Fruit fly (Drosophila melanogaster) whole organism, embryonic: ENCODE data around the gene Surf1.

Experiments
- B-H1 ChIP-seq: fragments of 200-800 bp; sonication (Bioruptor generic); IDR thresholded peaks from 3 replicates; pipeline ENCODE4 v1.3.6; 2022; ENCODE audit warnings: missing biosample characterization, missing genetic modification characterization
- Blimp-1 ChIP-seq: fragments of 200-800 bp; sonication (Bioruptor generic); optimal IDR thresholded peaks from 3 replicates; lab custom pipeline; 2018; ENCODE audit warnings: missing biosample characterization, missing genetic modification characterization, mild to moderate bottlenecking, moderate library complexity, missing genetic modification reagents
- C15 ChIP-seq: fragments of 200-800 bp; sonication (Bioruptor generic); IDR thresholded peaks from 3 replicates; pipeline ENCODE4 v1.3.6; 2022; ENCODE audit warnings: missing biosample characterization, missing genetic modification characterization
- CG10274 ChIP-seq: fragments of 200-800 bp; sonication (Bioruptor generic); optimal IDR thresholded peaks from 3 replicates; lab custom pipeline; 2017; ENCODE audit warnings: missing biosample characterization, mild to moderate bottlenecking, missing genetic modification characterization
- CG11247 ChIP-seq: fragments of 200-800 bp; sonication (Bioruptor generic); IDR thresholded peaks from 2 replicates; pipeline ENCODE4 v1.3.6; 2022; ENCODE audit warnings: missing biosample characterization, missing genetic modification characterization
- CG11456 ChIP-seq: fragments of 200-800 bp; sonication (Bioruptor generic); IDR thresholded peaks from 3 replicates; pipeline ENCODE4 v1.3.6; 2022; ENCODE audit warnings: missing biosample characterization, missing genetic modification characterization
- CG12071 ChIP-seq: fragments of 200-800 bp; sonication (Bioruptor generic); optimal IDR thresholded peaks from 3 replicates; lab custom pipeline; 2018; ENCODE audit warnings: missing biosample characterization, mild to moderate bottlenecking, missing genetic modification characterization
- CG12155 ChIP-seq: fragments of 200-800 bp; sonication (Bioruptor generic); optimal IDR thresholded peaks from 3 replicates; lab custom pipeline; 2016; ENCODE audit warnings: missing biosample characterization, missing genetic modification characterization
- CG1233 ChIP-seq: fragments of 200-800 bp; sonication (Bioruptor generic); optimal IDR thresholded peaks from 4 replicates; lab custom pipeline; 2018; ENCODE audit warnings: missing biosample characterization, mild to moderate bottlenecking, missing genetic modification characterization
- CG15514 ChIP-seq: fragments of 200-800 bp; sonication (Bioruptor generic); optimal IDR thresholded peaks from 3 replicates; lab custom pipeline; 2017; ENCODE audit warnings: missing biosample characterization, missing genetic modification characterization, mild to moderate bottlenecking, moderate library complexity, missing genetic modification reagents
- CG15601 ChIP-seq: fragments of 200-800 bp; sonication (Bioruptor generic); optimal IDR thresholded peaks from 3 replicates; lab custom pipeline; 2019; ENCODE audit warnings: missing biosample characterization, mild to moderate bottlenecking, missing genetic modification characterization, moderate library complexity
- CG16779 ChIP-seq: fragments of 200-800 bp; sonication (Bioruptor generic); IDR thresholded peaks from 2 replicates; pipeline ENCODE4 v1.3.6; 2022; ENCODE audit warnings: missing biosample characterization, missing genetic modification characterization
- CG1832 ChIP-seq: fragments of 200-800 bp; sonication (Bioruptor generic); optimal IDR thresholded peaks from 2 replicates; lab custom pipeline; 2017; ENCODE audit warnings: missing biosample characterization, mild to moderate bottlenecking, missing genetic modification characterization, inconsistent platforms
- CG30020 ChIP-seq: fragments of 200-800 bp; optimal IDR thresholded peaks from 2 replicates; lab custom pipeline; 2019; ENCODE audit warnings: missing biosample characterization, mild to moderate bottlenecking, missing genetic modification characterization, moderate library complexity
- CG30431 ChIP-seq: fragments of 200-800 bp; sonication (Bioruptor generic); optimal IDR thresholded peaks from 2 replicates; lab custom pipeline; 2017; ENCODE audit warnings: missing biosample characterization, missing genetic modification characterization
- CG3065 ChIP-seq: fragments of 200-800 bp; sonication (Bioruptor generic); optimal IDR thresholded peaks from 2 replicates; lab custom pipeline; 2016; ENCODE audit warnings: missing biosample characterization, missing genetic modification characterization
- CG32767 ChIP-seq: fragments of 200-800 bp; sonication (Bioruptor generic); IDR thresholded peaks from 2 replicates; pipeline ENCODE4 v1.3.6; 2022; ENCODE audit warnings: missing biosample characterization, missing genetic modification characterization
- CG3847 ChIP-seq: fragments of 200-800 bp; sonication (Bioruptor generic); IDR thresholded peaks from 2 replicates; pipeline ENCODE4 v1.3.6; 2022; ENCODE audit warnings: missing biosample characterization, missing genetic modification characterization
- CG6254 ChIP-seq: fragments of 200-800 bp; sonication (Bioruptor generic); optimal IDR thresholded peaks from 3 replicates; lab custom pipeline; 2017; ENCODE audit warnings: mild to moderate bottlenecking, missing biosample characterization, missing genetic modification reagents, missing genetic modification characterization
- CG6689 ChIP-seq: fragments of 200-800 bp; sonication (Bioruptor generic); IDR thresholded peaks from 2 replicates; pipeline ENCODE4 v1.3.6; 2022; ENCODE audit warnings: missing biosample characterization, missing genetic modification characterization
- CG9797 ChIP-seq: fragments of 200-800 bp; sonication (Bioruptor generic); optimal IDR thresholded peaks from 3 replicates; lab custom pipeline; 2018; ENCODE audit warnings: missing biosample characterization, mild to moderate bottlenecking, missing genetic modification characterization
- Deaf1 ChIP-seq: fragments of 200-800 bp; optimal IDR thresholded peaks from 3 replicates; lab custom pipeline; 2019; ENCODE audit warnings: missing biosample characterization, mild to moderate bottlenecking, missing genetic modification characterization, moderate library complexity
- Doc3 ChIP-seq: fragments of 200-800 bp; sonication (Bioruptor generic); IDR thresholded peaks from 3 replicates; pipeline ENCODE4 v1.3.6; 2022; ENCODE audit warnings: missing biosample characterization, missing genetic modification characterization; ENCODE audit not compliant: partially characterized antibody
- Gug ChIP-seq: fragments of 200-800 bp; sonication (Bioruptor generic); IDR thresholded peaks from 4 replicates; pipeline ENCODE4 v1.3.6; 2022; ENCODE audit warnings: missing biosample characterization, missing genetic modification characterization
- HLH3B ChIP-seq: fragments of 200-800 bp; sonication (Bioruptor generic); IDR thresholded peaks from 2 replicates; pipeline ENCODE4 v1.3.6; 2022; ENCODE audit warnings: missing biosample characterization, missing genetic modification characterization
- Hmx ChIP-seq: fragments of 200-800 bp; sonication (Bioruptor generic); optimal IDR thresholded peaks from 2 replicates; lab custom pipeline; 2016; ENCODE audit warnings: missing biosample characterization, missing genetic modification characterization
- Hr39 ChIP-seq: fragments of >200 bp; optimal IDR thresholded peaks from 2 replicates; lab custom pipeline; 2017
- Hr78 ChIP-seq, 2 experiments: fragments of 200-800 bp in 1 of 2; fragments of >200 bp in 1 of 2; sonication (Bioruptor generic) in 1 of 2; optimal IDR thresholded peaks; 2 replicates each; lab custom pipeline; 2017 to 2019; ENCODE audit warnings: missing biosample characterization in 2 of 2, missing genetic modification characterization in 2 of 2, mild to moderate bottlenecking in 1 of 2, moderate library complexity in 1 of 2
- Max ChIP-seq: fragments of 200-800 bp; sonication (Bioruptor generic); optimal IDR thresholded peaks from 2 replicates; lab custom pipeline; 2016; ENCODE audit warnings: missing biosample characterization, mild to moderate bottlenecking, missing genetic modification characterization
- Myb ChIP-seq: fragments of 200-800 bp; sonication (Bioruptor generic); optimal IDR thresholded peaks from 2 replicates; lab custom pipeline; 2016; ENCODE audit warnings: missing biosample characterization, missing genetic modification characterization
- NFAT ChIP-seq: fragments of 200-800 bp; sonication (Bioruptor generic); IDR thresholded peaks from 2 replicates; pipeline ENCODE4 v1.3.6; 2022; ENCODE audit warnings: missing biosample characterization, missing genetic modification characterization
- Nf-YA ChIP-seq: fragments of 200-800 bp; sonication (Bioruptor generic); IDR thresholded peaks from 2 replicates; pipeline ENCODE4 v1.3.6; 2022; ENCODE audit warnings: missing biosample characterization, missing genetic modification characterization
- Ptx1 ChIP-seq: fragments of 200-800 bp; sonication (Bioruptor generic); IDR thresholded peaks from 2 replicates; pipeline ENCODE4 v1.3.6; 2022; ENCODE audit warnings: missing biosample characterization, missing genetic modification characterization
- Trl ChIP-seq, 3 experiments: fragments of >200 bp in 2 of 3; fragments of 200-800 bp in 1 of 3; sonication (Bioruptor generic) in 1 of 3; optimal IDR thresholded peaks; 2 replicates in 1 of 3; 3 replicates in 2 of 3; lab custom pipeline; 2016 to 2017; ENCODE audit warnings: missing biosample characterization in 1 of 3, missing genetic modification characterization in 1 of 3
- ase ChIP-seq: fragments of 200-800 bp; sonication (Bioruptor generic); IDR thresholded peaks from 3 replicates; pipeline ENCODE4 v1.3.6; 2022; ENCODE audit warnings: missing biosample characterization, missing genetic modification characterization
- crc ChIP-seq: fragments of 200-800 bp; sonication (Bioruptor generic); optimal IDR thresholded peaks from 2 replicates; lab custom pipeline; 2016; ENCODE audit warnings: missing biosample characterization, missing genetic modification characterization
- dati ChIP-seq: fragments of 200-800 bp; sonication (Bioruptor generic); IDR thresholded peaks from 2 replicates; pipeline ENCODE4 v1.3.6; 2022; ENCODE audit warnings: missing biosample characterization, missing genetic modification characterization
- fu2 ChIP-seq: fragments of 200-800 bp; sonication (Bioruptor generic); optimal IDR thresholded peaks from 2 replicates; lab custom pipeline; 2016; ENCODE audit warnings: missing biosample characterization, missing genetic modification characterization
- h ChIP-seq: fragments of >200 bp; optimal IDR thresholded peaks from 2 replicates; lab custom pipeline; 2017
- her ChIP-seq: fragments of 200-800 bp; sonication (Bioruptor generic); optimal IDR thresholded peaks from 2 replicates; lab custom pipeline; 2016; ENCODE audit warnings: missing biosample characterization, missing genetic modification characterization
- lov ChIP-seq, 2 experiments: fragments of 200-800 bp in 1 of 2; fragments of >200 bp in 1 of 2; sonication (Bioruptor generic) in 1 of 2; IDR thresholded peaks in 1 of 2; optimal IDR thresholded peaks in 1 of 2; 2 replicates in 1 of 2; 3 replicates in 1 of 2; pipeline versions ENCODE4 v1.3.6 to Lab custom; 2017 to 2022; ENCODE audit warnings: missing biosample characterization in 1 of 2, missing genetic modification characterization in 1 of 2
- prd ChIP-seq, 3 experiments: fragments of >200 bp in 2 of 3; fragments of 200-800 bp in 1 of 3; sonication (Bioruptor generic) in 1 of 3; optimal IDR thresholded peaks in 2 of 3; IDR thresholded peaks in 1 of 3; 2 replicates in 2 of 3; 3 replicates in 1 of 3; pipeline versions ENCODE4 v1.3.6 to Lab custom; 2017 to 2022; ENCODE audit warnings: missing biosample characterization in 1 of 3, missing genetic modification characterization in 1 of 3
- ranshi ChIP-seq: fragments of 200-800 bp; sonication (Bioruptor generic); IDR thresholded peaks from 2 replicates; pipeline ENCODE4 v1.3.6; 2022; ENCODE audit warnings: missing biosample characterization, missing genetic modification characterization
- seq ChIP-seq: fragments of 200-800 bp; sonication (Bioruptor generic); IDR thresholded peaks from 2 replicates; pipeline ENCODE4 v1.3.6; 2022; ENCODE audit warnings: missing biosample characterization, missing genetic modification characterization
- sim ChIP-seq: fragments of 200-800 bp; sonication (Bioruptor generic); IDR thresholded peaks from 2 replicates; pipeline ENCODE4 v1.3.6; 2022; ENCODE audit warnings: missing biosample characterization, missing genetic modification characterization
- sisA ChIP-seq: fragments of 200-800 bp; sonication (Bioruptor generic); IDR thresholded peaks from 2 replicates; pipeline ENCODE4 v1.3.6; 2022; ENCODE audit warnings: missing biosample characterization, missing genetic modification characterization
- slou ChIP-seq: fragments of 200-800 bp; sonication (Bioruptor generic); optimal IDR thresholded peaks from 3 replicates; lab custom pipeline; 2016; ENCODE audit warnings: missing biosample characterization, missing genetic modification characterization
- trh ChIP-seq: fragments of 200-800 bp; sonication (Bioruptor generic); optimal IDR thresholded peaks from 2 replicates; lab custom pipeline; 2016; ENCODE audit warnings: missing biosample characterization, missing genetic modification characterization
- tx ChIP-seq: fragments of 200-800 bp; sonication (Bioruptor generic); optimal IDR thresholded peaks from 2 replicates; lab custom pipeline; 2016; ENCODE audit warnings: missing biosample characterization, missing genetic modification characterization
- wor ChIP-seq: fragments of 200-800 bp; sonication (Bioruptor generic); IDR thresholded peaks from 2 replicates; pipeline ENCODE4 v1.3.6; 2022; ENCODE audit warnings: missing biosample characterization, missing genetic modification characterization

The Surf1 gene

DNA sequence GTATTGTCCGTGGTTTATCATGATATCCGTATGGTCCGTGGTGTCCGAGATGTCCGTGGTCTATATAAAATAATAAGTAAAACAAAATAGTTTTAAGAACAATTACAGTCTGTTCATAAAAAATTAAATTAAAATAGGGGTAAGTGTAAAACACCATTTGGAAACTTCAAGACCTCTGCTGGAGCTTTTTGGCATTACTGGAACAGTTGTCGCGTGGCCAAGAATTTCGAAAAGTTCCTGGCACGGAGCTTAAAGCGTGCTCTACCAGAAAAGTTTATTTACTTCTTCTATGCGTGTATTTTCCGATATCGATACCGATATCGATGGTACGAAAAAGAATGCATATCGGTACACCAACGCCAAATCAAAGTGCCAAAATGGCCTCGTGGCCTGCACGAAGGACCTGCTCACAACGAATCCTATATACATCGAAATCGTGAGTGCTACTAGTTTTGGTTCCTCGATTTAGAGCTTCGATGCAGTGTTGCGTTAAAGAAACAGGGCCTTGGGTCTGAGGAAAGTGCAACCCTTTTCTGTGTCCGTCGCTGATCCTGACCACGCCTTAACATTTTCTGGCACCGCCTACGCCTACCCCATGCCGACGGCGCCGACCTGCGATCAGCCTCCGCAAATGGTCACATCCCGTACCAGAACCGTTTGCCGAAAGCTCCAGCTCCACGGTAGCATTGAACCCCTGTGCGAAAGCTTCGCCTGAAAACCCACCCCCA is 15.9 kb upstream of the Surf1 start (continued):
- no peak for TF ChIP-seq ase (GFP tag; lab: Robert Waterston, UW)
- no peak for TF ChIP-seq C15 (GFP tag; lab: Robert Waterston, UW)
- TF ChIP-seq Deaf1, result peak; percentile 20
- TF ChIP-seq Doc3 (GFP tag; lab: Robert Waterston, UW), result peak; percentile 34; the same call in 2 of the 3 replicates
- TF ChIP-seq CG15601 (tag; lab: Kevin White, UChicago), result no peak
- TF ChIP-seq sim, result no peak
- no peak for TF ChIP-seq Ptx1 (GFP tag; lab: Robert Waterston, UW)
- no peak for TF ChIP-seq crc
- no peak for TF ChIP-seq dati
- TF ChIP-seq lov (optimal IDR thresholded peaks at IDR 0.05; lab: Kevin White, UChicago), result no peak
- no peak for TF ChIP-seq lov (GFP tag; IDR thresholded peaks at IDR 0.05; lab: Robert Waterston, UW)
- no peak for TF ChIP-seq Nf-YA (GFP tag; lab: Robert Waterston, UW)
- TF ChIP-seq Max, result no peak
- TF ChIP-seq Gug (GFP tag; lab: Robert Waterston, UW), result no peak
- no peak for TF ChIP-seq CG9797 (GFP tag; lab: Kevin White, UChicago)
- TF ChIP-seq fu2 (GFP tag; lab: Kevin White, UChicago), result no peak
- TF ChIP-seq trh (GFP tag; lab: Kevin White, UChicago), result no peak
- TF ChIP-seq sisA (GFP tag; lab: Robert Waterston, UW), result no peak
- no peak for TF ChIP-seq CG12155 (GFP tag; lab: Kevin White, UChicago)
- no peak for TF ChIP-seq CG32767
- TF ChIP-seq NFAT (GFP tag; lab: Robert Waterston, UW), result no peak
- TF ChIP-seq slou (GFP tag; lab: Kevin White, UChicago), result no peak
- no peak for TF ChIP-seq CG6254 (GFP tag; lab: Kevin White, UChicago)
- TF ChIP-seq tx, result no peak
- TF ChIP-seq CG12071, result no peak
- TF ChIP-seq Hr39 (lab: Kevin White, UChicago), result no peak
- no peak for TF ChIP-seq Myb (GFP tag; lab: Kevin White, UChicago)
- no peak for TF ChIP-seq CG11247
- no peak for TF ChIP-seq CG16779 (GFP tag; lab: Robert Waterston, UW)
- TF ChIP-seq CG30020 (tag; lab: Kevin White, UChicago), result no peak
- TF ChIP-seq ranshi (GFP tag; lab: Robert Waterston, UW), result no peak
- TF ChIP-seq CG3847 (GFP tag; lab: Robert Waterston, UW), result no peak
- TF ChIP-seq B-H1 (GFP tag; lab: Robert Waterston, UW), result no peak
- peak; percentile 68; the same call in 1 of the 2 replicates for TF ChIP-seq seq
- TF ChIP-seq Hmx (GFP tag; lab: Kevin White, UChicago), result no peak
- TF ChIP-seq wor (GFP tag; lab: Robert Waterston, UW), result no peak
- no peak for TF ChIP-seq CG3065 (GFP tag; lab: Kevin White, UChicago)
- no peak for TF ChIP-seq CG30431
- no peak for TF ChIP-seq CG1233
- no peak for TF ChIP-seq CG6689 (GFP tag; lab: Robert Waterston, UW)
- TF ChIP-seq Trl (optimal IDR thresholded peaks at IDR 0.05; lab: Kevin White, UChicago), result no peak
- TF ChIP-seq Trl (GFP tag; optimal IDR thresholded peaks at IDR 0.05; lab: Kevin White, UChicago), result peak; percentile 16
- TF ChIP-seq CG15514 (GFP tag; lab: Kevin White, UChicago), result no peak
- TF ChIP-seq Hr78 (GFP tag; optimal IDR thresholded peaks at IDR 0.05; lab: Kevin White, UChicago), result no peak
- no peak for TF ChIP-seq HLH3B (GFP tag; lab: Robert Waterston, UW)
- TF ChIP-seq h (lab: Kevin White, UChicago), result no peak
- no peak for TF ChIP-seq prd (optimal IDR thresholded peaks at IDR 0.05; lab: Kevin White, UChicago)
- TF ChIP-seq prd (GFP tag; IDR thresholded peaks at IDR 0.05; lab: Robert Waterston, UW), result no peak
- no peak for TF ChIP-seq Blimp-1 (GFP tag; lab: Kevin White, UChicago)
- no peak for TF ChIP-seq CG1832
- no peak for TF ChIP-seq CG10274 (GFP tag; lab: Kevin White, UChicago)
- 0 out of 3 replicates have a peak, but pooled peaks have one; percentile 26 for TF ChIP-seq CG11456 (GFP tag; lab: Robert Waterston, UW)
- no peak for TF ChIP-seq her (GFP tag; lab: Kevin White, UChicago)
